Fruit fly (Drosophila melanogaster): Measurements from ENCODE around the gene CG32640.
A peak's percentile ranks its signal among the peaks of the same experiment; 100 is the strongest.

Gene CG32640

DNA sequence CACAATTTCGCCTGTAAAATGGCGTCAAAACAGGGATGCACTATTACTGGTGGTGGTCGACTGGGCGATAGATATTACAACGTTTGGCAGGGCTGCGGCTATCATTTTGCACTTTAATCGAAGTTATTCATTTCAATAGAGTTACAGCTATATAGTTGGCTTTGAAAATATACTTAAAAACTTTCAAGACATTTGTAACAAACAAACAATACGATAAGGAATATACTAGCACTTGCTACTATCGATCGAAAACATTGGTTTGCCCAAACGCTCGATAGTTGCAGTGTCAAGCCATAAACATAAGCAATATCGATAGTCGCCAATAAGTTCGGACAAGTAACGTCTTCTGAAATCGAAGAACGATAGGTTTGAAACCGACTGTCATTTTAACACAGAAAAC lies 18.3 kb upstream of the CG32640 start, which contains the start of the genes Bap60 and CG12096 (continued):
- TF ChIP-seq Asciz (GFP tag; optimal IDR thresholded peaks at IDR 0.05) (no peak), NK7.1 (GFP tag; optimal IDR thresholded peaks at IDR 0.05) (peak; percentile 55), CG15696 (tag; optimal IDR thresholded peaks at IDR 0.05) (peak; percentile 78), ato (GFP tag; IDR thresholded peaks at IDR 0.05; ENCODE audit: partially characterized antibody) (0 out of 2 replicates have a peak, but pooled peaks have one; percentile 64), br (optimal IDR thresholded peaks at IDR 0.05) (no peak), bigmax (GFP tag; optimal IDR thresholded peaks at IDR 0.05) (no peak), CG10462 (GFP tag; optimal IDR thresholded peaks at IDR 0.05) (peak; percentile 16), Awh (GFP tag; IDR thresholded peaks at IDR 0.05) (no peak), slp2 (GFP tag; optimal IDR thresholded peaks at IDR 0.05) (peak; percentile 48), CG3065 (GFP tag; optimal IDR thresholded peaks at IDR 0.05) (peak; percentile 44), CG18619 (GFP tag; optimal IDR thresholded peaks at IDR 0.05) (peak; percentile 67), Sry-δ (GFP tag; optimal IDR thresholded peaks at IDR 0.05) (peak; percentile 98), trh (GFP tag; optimal IDR thresholded peaks at IDR 0.05) (no peak), caup (GFP tag; optimal IDR thresholded peaks at IDR 0.05; ENCODE audit: severe bottlenecking) (peak; percentile 56), TFAM (GFP tag; optimal IDR thresholded peaks at IDR 0.05) (no peak), CG6175 (GFP tag; IDR thresholded peaks at IDR 0.05) (no peak), CG18764 (GFP tag; optimal IDR thresholded peaks at IDR 0.05) (peak; percentile 46), fu2 (GFP tag; optimal IDR thresholded peaks at IDR 0.05) (peak; percentile 88), her (GFP tag; optimal IDR thresholded peaks at IDR 0.05) (peak; percentile 66), CG17612 (GFP tag; IDR thresholded peaks at IDR 0.05) (no peak), CG30431 (GFP tag; optimal IDR thresholded peaks at IDR 0.05) (peak; percentile 52), CG11093 (GFP tag; IDR thresholded peaks at IDR 0.05) (peak; percentile 32; the same call in 1 of the 3 replicates), yki (optimal IDR thresholded peaks at IDR 0.05) (no peak), ac (GFP tag; optimal IDR thresholded peaks at IDR 0.05) (no peak), CG34422 (GFP tag; IDR thresholded peaks at IDR 0.05) (peak; percentile 8; the same call in 1 of the 3 replicates), tap (tag; optimal IDR thresholded peaks at IDR 0.05) (no peak), CG1024 (GFP tag; IDR thresholded peaks at IDR 0.05) (no peak), CG17186 (GFP tag; optimal IDR thresholded peaks at IDR 0.05) (peak; percentile 68), CG8281 (tag; optimal IDR thresholded peaks at IDR 0.05) (peak; percentile 39), Taf1 (GFP tag; IDR thresholded peaks at IDR 0.05) (no peak), tx (GFP tag; optimal IDR thresholded peaks at IDR 0.05) (peak; percentile 69), CG31441 (GFP tag; IDR thresholded peaks at IDR 0.05) (no peak; the same call in 1 of the 2 replicates), nerfin-1 (tag; optimal IDR thresholded peaks at IDR 0.05) (peak; percentile 70), CG3163 (GFP tag; optimal IDR thresholded peaks at IDR 0.05) (peak; percentile 41), hb (GFP tag; IDR thresholded peaks at IDR 0.05; ENCODE audit: partially characterized antibody) (peak; percentile 87), CG10209 (GFP tag; optimal IDR thresholded peaks at IDR 0.05) (peak; percentile 52), tll (GFP tag; optimal IDR thresholded peaks at IDR 0.05) (peak in 1 of 2 experiments; percentile 86), BtbVII (GFP tag; optimal IDR thresholded peaks at IDR 0.05) (peak; percentile 30), CG17385 (GFP tag; optimal IDR thresholded peaks at IDR 0.05) (peak; percentile 61), CG7786 (GFP tag; optimal IDR thresholded peaks at IDR 0.05) (peak; percentile 86), fru (optimal IDR thresholded peaks at IDR 0.05) (no peak), CG1529 (GFP tag; optimal IDR thresholded peaks at IDR 0.05) (peak; percentile 21), CG10147 (GFP tag; optimal IDR thresholded peaks at IDR 0.05) (peak; percentile 79), fd64A (GFP tag; optimal IDR thresholded peaks at IDR 0.05) (no peak), chn (GFP tag; optimal IDR thresholded peaks at IDR 0.05) (peak; percentile 55), lov (optimal IDR thresholded peaks at IDR 0.05) (no peak), lov (GFP tag; IDR thresholded peaks at IDR 0.05) (no peak), CG1792 (GFP tag; optimal IDR thresholded peaks at IDR 0.05) (peak; percentile 67), CG8388 (GFP tag; optimal IDR thresholded peaks at IDR 0.05) (peak; percentile 58), pnt (GFP tag; optimal IDR thresholded peaks at IDR 0.05) (peak; percentile 65), gcm2 (GFP tag; optimal IDR thresholded peaks at IDR 0.05) (no peak), CG3407 (GFP tag; optimal IDR thresholded peaks at IDR 0.05) (no peak)

Measured in whole organism, embryonic.